Fruit fly (Drosophila melanogaster) whole organism, embryonic: ENCODE results near the gene Tctp.

Source experiments
- Atf3 ChIP-seq: fragments of 200-800 bp; sonication (Bioruptor generic); optimal IDR thresholded peaks from 3 replicates; lab custom pipeline; 2016; ENCODE audit warnings: missing biosample characterization, missing genetic modification characterization
- Blimp-1 ChIP-seq: fragments of 200-800 bp; sonication (Bioruptor generic); optimal IDR thresholded peaks from 3 replicates; lab custom pipeline; 2018; ENCODE audit warnings: missing biosample characterization, missing genetic modification characterization, mild to moderate bottlenecking, moderate library complexity, missing genetic modification reagents
- CG11504 ChIP-seq: fragments of 200-800 bp; sonication (Bioruptor generic); optimal IDR thresholded peaks from 3 replicates; lab custom pipeline; 2019; ENCODE audit warnings: missing biosample characterization, mild to moderate bottlenecking, missing genetic modification characterization, moderate library complexity
- CG14441 ChIP-seq: fragments of 200-800 bp; sonication (Bioruptor generic); IDR thresholded peaks from 2 replicates; pipeline ENCODE4 v1.3.6; 2022; ENCODE audit warnings: missing biosample characterization, missing genetic modification characterization
- CG14710 ChIP-seq: fragments of 200-800 bp; sonication (Bioruptor generic); optimal IDR thresholded peaks from 3 replicates; lab custom pipeline; 2019; ENCODE audit warnings: missing biosample characterization, mild to moderate bottlenecking, missing genetic modification characterization, moderate library complexity
- CG30020 ChIP-seq: fragments of 200-800 bp; optimal IDR thresholded peaks from 2 replicates; lab custom pipeline; 2019; ENCODE audit warnings: missing biosample characterization, mild to moderate bottlenecking, missing genetic modification characterization, moderate library complexity
- CrebB ChIP-seq: fragments of 200-800 bp; sonication (Bioruptor generic); optimal IDR thresholded peaks from 3 replicates; lab custom pipeline; 2018; ENCODE audit warnings: missing biosample characterization, mild to moderate bottlenecking, missing genetic modification characterization
- Hmx ChIP-seq: fragments of 200-800 bp; sonication (Bioruptor generic); optimal IDR thresholded peaks from 2 replicates; lab custom pipeline; 2016; ENCODE audit warnings: missing biosample characterization, missing genetic modification characterization
- Lim3 ChIP-seq: fragments of 200-800 bp; sonication (Bioruptor generic); IDR thresholded peaks from 2 replicates; pipeline ENCODE4 v1.3.6; 2022; ENCODE audit warnings: missing biosample characterization, missing genetic modification characterization
- gce ChIP-seq: fragments of 200-800 bp; sonication (Bioruptor generic); IDR thresholded peaks from 3 replicates; pipeline ENCODE4 v1.3.6; 2022; ENCODE audit warnings: missing biosample characterization, missing genetic modification characterization
- hkb ChIP-seq, 2 experiments: fragments of 200-800 bp in 1 of 2; fragments of >200 bp in 1 of 2; sonication (Bioruptor generic) in 1 of 2; IDR thresholded peaks in 1 of 2; optimal IDR thresholded peaks in 1 of 2; 2 replicates each; pipeline versions ENCODE4 v1.3.6 to Lab custom; 2017 to 2022; ENCODE audit warnings: missing biosample characterization in 1 of 2, missing genetic modification characterization in 1 of 2
- kay ChIP-seq: fragments of 200-800 bp; sonication (Bioruptor generic); optimal IDR thresholded peaks from 2 replicates; lab custom pipeline; 2016; ENCODE audit warnings: missing biosample characterization, missing genetic modification characterization
- stc ChIP-seq: fragments of 200-800 bp; sonication (Bioruptor generic); IDR thresholded peaks from 2 replicates; pipeline ENCODE4 v1.3.6; 2022; ENCODE audit warnings: missing biosample characterization, missing genetic modification characterization
- tio ChIP-seq: fragments of 200-800 bp; sonication (Bioruptor generic); optimal IDR thresholded peaks from 2 replicates; lab custom pipeline; 2017; ENCODE audit warnings: missing biosample characterization, missing genetic modification characterization, inconsistent platforms

dm6 chr3R:11160907-11161306 is 49.1 kb upstream of the Tctp start, which contains the start of gene CG4757:
- TF ChIP-seq Blimp-1 (GFP tag; lab: Kevin White, UChicago) (no peak), Hmx (GFP tag; lab: Kevin White, UChicago) (no peak), CG14710 (no peak), Atf3 (GFP tag; lab: Kevin White, UChicago) (no peak), Lim3 (GFP tag; lab: Robert Waterston, UW) (no peak), CrebB (tag; lab: Kevin White, UChicago) (no peak), gce (GFP tag; lab: Robert Waterston, UW) (no peak), hkb (optimal IDR thresholded peaks at IDR 0.05; lab: Kevin White, UChicago) (no peak), hkb (GFP tag; IDR thresholded peaks at IDR 0.05; lab: Robert Waterston, UW) (no peak), CG14441 (GFP tag; lab: Robert Waterston, UW) (no peak), CG30020 (tag; lab: Kevin White, UChicago) (no peak), tio (GFP tag; lab: Kevin White, UChicago) (no peak), CG11504 (no peak), kay (GFP tag; lab: Kevin White, UChicago) (no peak), stc (GFP tag; lab: Robert Waterston, UW) (no peak)
